Worm (Caenorhabditis elegans): ENCODE data around the gene T10B10.8.

- TF ChIP-seq zag-1 (tag; optimal IDR thresholded peaks at IDR 0.05) (no peak), nhr-12 (tag; optimal IDR thresholded peaks at IDR 0.05) (no peak), unc-62 (GFP tag; optimal IDR thresholded peaks at IDR 0.05) (no peak), nhr-25 (tag; optimal IDR thresholded peaks at IDR 0.05) (no peak), ceh-28 (tag; optimal IDR thresholded peaks at IDR 0.05) (no peak), ceh-82 (tag; optimal IDR thresholded peaks at IDR 0.05) (no peak)
Observed at ce11 chrX:15167692-15168091, 1.7 kb upstream of the T10B10.8 start.
